Worm (Caenorhabditis elegans) whole organism, L4/young adult: ENCODE data around the gene R01B10.3.

Experiments used
- W03F9.2 ChIP-seq: fragments of 150-350 bp; optimal IDR thresholded peaks from 2 replicates; lab custom pipeline; 2014; ENCODE audit warnings: missing biosample characterization, missing genetic modification characterization
- dao-5 ChIP-seq: sonication (generic microtip); optimal IDR thresholded peaks from 2 replicates; lab custom pipeline; 2016; ENCODE audit warnings: missing genotype, missing genetic modification characterization, moderate library complexity, missing compliant biosample characterization
- him-1 ChIP-seq: sonication (generic microtip); optimal IDR thresholded peaks from 2 replicates; lab custom pipeline; 2016; ENCODE audit warnings: missing genotype, missing genetic modification reagents, missing genetic modification characterization, missing compliant biosample characterization

- TF ChIP-seq W03F9.2 (tag; lab: Kevin White, UChicago) (no peak), dao-5 (no peak), him-1 (tag; lab: Kevin White, UChicago) (no peak)
Measured at ce11 chrV:6067112-6067511, 22.2 kb upstream of the R01B10.3 start, which contains the start of gene srh-10.
